Fruit fly (Drosophila melanogaster): ENCODE results near the gene CG4611.

DNA sequence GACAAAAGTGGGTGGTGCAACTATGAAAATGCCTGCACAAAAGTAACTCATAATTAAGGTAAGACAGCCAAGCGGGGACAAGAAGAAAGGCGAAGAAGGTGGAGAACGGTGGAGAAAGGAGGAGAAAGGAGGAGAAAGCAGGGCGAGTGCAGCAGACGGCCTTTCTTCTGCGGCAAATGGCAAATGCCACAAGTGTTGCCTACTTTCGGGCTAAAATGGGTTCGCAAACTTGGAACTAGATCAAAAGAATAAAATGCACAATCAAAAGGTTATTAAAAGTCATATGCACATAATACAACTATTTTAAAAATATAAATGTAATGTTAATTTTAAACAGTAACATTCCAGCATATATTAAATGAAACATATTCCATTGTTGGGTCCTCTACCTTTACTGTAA lies 34.1 kb upstream of the CG4611 start:
- no peak for TF ChIP-seq Hr78 (GFP tag; optimal IDR thresholded peaks at IDR 0.05)
- TF ChIP-seq pan (optimal IDR thresholded peaks at IDR 0.05): no peak
- TF ChIP-seq h (GFP tag; optimal IDR thresholded peaks at IDR 0.05): no peak
- no peak for TF ChIP-seq lola (GFP tag; optimal IDR thresholded peaks at IDR 0.05)
- TF ChIP-seq psq (GFP tag; optimal IDR thresholded peaks at IDR 0.05): no peak
- no peak for TF ChIP-seq br (GFP tag; optimal IDR thresholded peaks at IDR 0.05)
- TF ChIP-seq Abd-B (GFP tag; optimal IDR thresholded peaks at IDR 0.05): no peak
- no peak for TF ChIP-seq dsf (GFP tag; optimal IDR thresholded peaks at IDR 0.05; ENCODE audit: borderline replicate concordance)
- TF ChIP-seq CG32264 (GFP tag; optimal IDR thresholded peaks at IDR 0.05): no peak
- no peak for TF ChIP-seq CG9705 (GFP tag; optimal IDR thresholded peaks at IDR 0.05)
- TF ChIP-seq Rel (GFP tag; optimal IDR thresholded peaks at IDR 0.05): no peak
- TF ChIP-seq Rel (tag; optimal IDR thresholded peaks at IDR 0.05): no peak
- TF ChIP-seq OdsH (GFP tag; optimal IDR thresholded peaks at IDR 0.05): no peak
- no peak for TF ChIP-seq usp (GFP tag; optimal IDR thresholded peaks at IDR 0.05)

Data from whole organism, wandering third instar larva.